ENCODE assay signal across 2 fruit fly cellular contexts in the genomic region with DNA sequence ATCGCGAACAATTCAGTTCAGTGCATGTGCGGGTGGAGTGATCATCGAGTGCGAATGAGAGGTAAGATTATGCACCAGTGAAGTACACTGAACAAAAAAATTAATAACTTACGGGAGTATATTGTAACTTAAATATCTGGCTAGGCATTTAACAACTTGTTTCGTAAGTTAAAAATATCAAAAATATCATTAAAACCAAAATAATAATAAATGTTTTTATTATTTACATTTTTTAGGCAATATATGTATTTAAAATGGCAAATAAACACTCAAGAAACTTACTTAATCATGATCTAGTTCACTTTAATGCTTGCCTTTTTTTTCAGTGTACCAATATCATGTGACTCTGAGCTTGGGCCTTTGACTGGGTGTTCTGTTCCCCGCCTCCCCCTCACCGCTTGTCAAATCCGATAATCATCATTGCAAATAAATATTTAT.
TF ChIP-seq lines count a peak whose summit lies in the region.

No protein-coding gene starts in this region.

TF ChIP-seq in whole organism, embryonic, 481 proteins besides CTCF, POLR2A, EP300 and RAD21 (continued from another document and continues in another):
- no peak for TF ChIP-seq Doc3 (GFP tag; IDR thresholded peaks at IDR 0.05; lab: Robert Waterston, UW; ENCODE audit: partially characterized antibody)
- TF ChIP-seq wek (GFP tag; optimal IDR thresholded peaks at IDR 0.05; lab: Kevin White, UChicago): no peak
- TF ChIP-seq CG1832 (GFP tag; optimal IDR thresholded peaks at IDR 0.05; lab: Kevin White, UChicago): no peak
- no peak for TF ChIP-seq H15 (GFP tag; IDR thresholded peaks at IDR 0.05; lab: Robert Waterston, UW)
- 0 out of 2 replicates have a peak, but pooled peaks have one; percentile 6 for TF ChIP-seq ssp (GFP tag; IDR thresholded peaks at IDR 0.05; lab: Robert Waterston, UW)
- no peak for TF ChIP-seq CG4707 (GFP tag; optimal IDR thresholded peaks at IDR 0.05; lab: Kevin White, UChicago)
- TF ChIP-seq CG10979 (tag; optimal IDR thresholded peaks at IDR 0.05; lab: Kevin White, UChicago): peak; percentile 71
- no peak for TF ChIP-seq dm (GFP tag; optimal IDR thresholded peaks at IDR 0.05; lab: Kevin White, UChicago)
- no peak for TF ChIP-seq kni (GFP tag; optimal IDR thresholded peaks at IDR 0.05; lab: Kevin White, UChicago)
- 0 out of 2 replicates have a peak, but pooled peaks have one; percentile 40 for TF ChIP-seq dati (GFP tag; IDR thresholded peaks at IDR 0.05; lab: Robert Waterston, UW)
- no peak for TF ChIP-seq vnd (GFP tag; IDR thresholded peaks at IDR 0.05; lab: Robert Waterston, UW; ENCODE audit: partially characterized antibody)
- peak; percentile 42 for TF ChIP-seq CG10267 (tag; optimal IDR thresholded peaks at IDR 0.05; lab: Kevin White, UChicago)
- TF ChIP-seq Dll (GFP tag; IDR thresholded peaks at IDR 0.05; lab: Robert Waterston, UW; ENCODE audit: partially characterized antibody): no peak
- TF ChIP-seq grau (tag; optimal IDR thresholded peaks at IDR 0.05; lab: Kevin White, UChicago): peak; percentile 8
- peak; percentile 11 for TF ChIP-seq Hmr (GFP tag; optimal IDR thresholded peaks at IDR 0.05; lab: Kevin White, UChicago)
- no peak for TF ChIP-seq CG34224 (GFP tag; IDR thresholded peaks at IDR 0.05; lab: Robert Waterston, UW; ENCODE audit: partially characterized antibody)
- TF ChIP-seq scrt (GFP tag; optimal IDR thresholded peaks at IDR 0.05; lab: Kevin White, UChicago): no peak
- TF ChIP-seq dysf (GFP tag; IDR thresholded peaks at IDR 0.05; lab: Robert Waterston, UW): peak; percentile 53; the same call in 1 of the 3 replicates
- no peak for TF ChIP-seq CG6854 (GFP tag; optimal IDR thresholded peaks at IDR 0.05; lab: Kevin White, UChicago)
- TF ChIP-seq CG43689 (GFP tag; IDR thresholded peaks at IDR 0.05; lab: Robert Waterston, UW): no peak
- TF ChIP-seq onecut (GFP tag; IDR thresholded peaks at IDR 0.05; lab: Robert Waterston, UW): no peak; the same call in 1 of the 2 replicates
- TF ChIP-seq ewg (GFP tag; optimal IDR thresholded peaks at IDR 0.05; lab: Kevin White, UChicago): peak; percentile 22
- TF ChIP-seq tio (GFP tag; optimal IDR thresholded peaks at IDR 0.05; lab: Kevin White, UChicago): peak; percentile 26
- no peak for TF ChIP-seq YL-1 (GFP tag; optimal IDR thresholded peaks at IDR 0.05; lab: Kevin White, UChicago)
- no peak for TF ChIP-seq bigmax (GFP tag; optimal IDR thresholded peaks at IDR 0.05; lab: Kevin White, UChicago)
- TF ChIP-seq Antp (GFP tag; optimal IDR thresholded peaks at IDR 0.05; lab: Kevin White, UChicago): no peak
- TF ChIP-seq sr (GFP tag; IDR thresholded peaks at IDR 0.05; lab: Robert Waterston, UW): no peak
- peak; percentile 57 for TF ChIP-seq Blimp-1 (GFP tag; optimal IDR thresholded peaks at IDR 0.05; lab: Kevin White, UChicago)
- no peak for TF ChIP-seq pros (GFP tag; optimal IDR thresholded peaks at IDR 0.05; lab: Kevin White, UChicago)
- TF ChIP-seq gfzf (GFP tag; optimal IDR thresholded peaks at IDR 0.05; lab: Kevin White, UChicago): no peak
- TF ChIP-seq Max (GFP tag; optimal IDR thresholded peaks at IDR 0.05; lab: Kevin White, UChicago): no peak
- no peak for TF ChIP-seq oc (tag; optimal IDR thresholded peaks at IDR 0.05; lab: Kevin White, UChicago)
- peak; percentile 40 for TF ChIP-seq nom (GFP tag; optimal IDR thresholded peaks at IDR 0.05; lab: Kevin White, UChicago)
- no peak for TF ChIP-seq dimm (GFP tag; IDR thresholded peaks at IDR 0.05; lab: Robert Waterston, UW)
- TF ChIP-seq CG10209 (GFP tag; optimal IDR thresholded peaks at IDR 0.05; lab: Kevin White, UChicago): peak; percentile 38
- TF ChIP-seq Ptx1 (GFP tag; IDR thresholded peaks at IDR 0.05; lab: Robert Waterston, UW): peak; percentile 46
- TF ChIP-seq Lim3 (GFP tag; IDR thresholded peaks at IDR 0.05; lab: Robert Waterston, UW): no peak
- no peak for TF ChIP-seq CG9876 (GFP tag; optimal IDR thresholded peaks at IDR 0.05; lab: Kevin White, UChicago)
- no peak for TF ChIP-seq CG2129 (GFP tag; IDR thresholded peaks at IDR 0.05; lab: Robert Waterston, UW; ENCODE audit: partially characterized antibody)
- no peak for TF ChIP-seq Dad (GFP tag; optimal IDR thresholded peaks at IDR 0.05; lab: Kevin White, UChicago)
- TF ChIP-seq Optix (GFP tag; IDR thresholded peaks at IDR 0.05; lab: Robert Waterston, UW): no peak
- TF ChIP-seq CG18476 (GFP tag; optimal IDR thresholded peaks at IDR 0.05; lab: Kevin White, UChicago): no peak
- no peak for TF ChIP-seq cad (GFP tag; optimal IDR thresholded peaks at IDR 0.05; lab: Kevin White, UChicago)
- TF ChIP-seq esg (GFP tag; conservative IDR thresholded peaks at IDR 0.05; lab: Robert Waterston, UW): peak; percentile 26; the same call in 1 of the 2 replicates
- peak; percentile 8 for TF ChIP-seq gcm (GFP tag; optimal IDR thresholded peaks at IDR 0.05; lab: Kevin White, UChicago)
- TF ChIP-seq CG15073 (GFP tag; optimal IDR thresholded peaks at IDR 0.05; lab: Kevin White, UChicago): no peak
- TF ChIP-seq Xrp1 (GFP tag; IDR thresholded peaks at IDR 0.05; lab: Robert Waterston, UW): peak; percentile 50; the same call in 1 of the 2 replicates
- TF ChIP-seq CG3407 (GFP tag; optimal IDR thresholded peaks at IDR 0.05; lab: Kevin White, UChicago): no peak
- TF ChIP-seq gce (GFP tag; IDR thresholded peaks at IDR 0.05; lab: Robert Waterston, UW): no peak
- no peak for TF ChIP-seq bab2 (GFP tag; optimal IDR thresholded peaks at IDR 0.05; lab: Kevin White, UChicago)
- no peak for TF ChIP-seq Dek (tag; optimal IDR thresholded peaks at IDR 0.05; lab: Kevin White, UChicago)
- TF ChIP-seq slp2 (GFP tag; optimal IDR thresholded peaks at IDR 0.05; lab: Kevin White, UChicago): no peak
- TF ChIP-seq C15 (GFP tag; IDR thresholded peaks at IDR 0.05; lab: Robert Waterston, UW): no peak
- no peak for TF ChIP-seq CG8290 (GFP tag; optimal IDR thresholded peaks at IDR 0.05; lab: Kevin White, UChicago)
- no peak for TF ChIP-seq CG8290 (tag; optimal IDR thresholded peaks at IDR 0.05; lab: Kevin White, UChicago)
- peak; percentile 24 for TF ChIP-seq CG31388 (GFP tag; optimal IDR thresholded peaks at IDR 0.05; lab: Kevin White, UChicago)
- no peak for TF ChIP-seq Mrtf (GFP tag; IDR thresholded peaks at IDR 0.05; lab: Robert Waterston, UW)
- TF ChIP-seq tin (GFP tag; optimal IDR thresholded peaks at IDR 0.05; lab: Kevin White, UChicago): no peak
- no peak for TF ChIP-seq CG12744 (GFP tag; optimal IDR thresholded peaks at IDR 0.05; lab: Kevin White, UChicago)
- no peak for TF ChIP-seq kah (GFP tag; optimal IDR thresholded peaks at IDR 0.05; lab: Kevin White, UChicago)
- peak; percentile 38 for TF ChIP-seq CG9437 (GFP tag; optimal IDR thresholded peaks at IDR 0.05; lab: Kevin White, UChicago)
- TF ChIP-seq Mes4 (GFP tag; optimal IDR thresholded peaks at IDR 0.05; lab: Kevin White, UChicago): no peak
- TF ChIP-seq Gsc (GFP tag; IDR thresholded peaks at IDR 0.05; lab: Robert Waterston, UW): no peak
- TF ChIP-seq PHDP (tag; optimal IDR thresholded peaks at IDR 0.05; lab: Kevin White, UChicago): peak; percentile 35

TF ChIP-seq in whole organism, prepupa, 60 proteins besides CTCF, POLR2A, EP300 and RAD21 (continued from another document):
- TF ChIP-seq CG11294 (GFP tag; IDR thresholded peaks at IDR 0.05; lab: Robert Waterston, UW): peak; percentile 34; the same call in 1 of the 2 replicates
- peak; percentile 24 for TF ChIP-seq topi (GFP tag; optimal IDR thresholded peaks at IDR 0.05; lab: Kevin White, UChicago)
- peak; percentile 47 for TF ChIP-seq CG6792 (GFP tag; optimal IDR thresholded peaks at IDR 0.05; lab: Kevin White, UChicago)
- TF ChIP-seq OdsH (GFP tag; optimal IDR thresholded peaks at IDR 0.05; lab: Kevin White, UChicago): peak; percentile 57
- TF ChIP-seq CG8319 (GFP tag; optimal IDR thresholded peaks at IDR 0.05; lab: Kevin White, UChicago): peak; percentile 47
- TF ChIP-seq Ets21C (GFP tag; optimal IDR thresholded peaks at IDR 0.05; lab: Kevin White, UChicago): peak; percentile 0
- peak; percentile 54 for TF ChIP-seq spab (GFP tag; optimal IDR thresholded peaks at IDR 0.05; lab: Kevin White, UChicago)
- peak; percentile 76 for TF ChIP-seq CG34406 (GFP tag; optimal IDR thresholded peaks at IDR 0.05; lab: Kevin White, UChicago)
- TF ChIP-seq acj6 (GFP tag; optimal IDR thresholded peaks at IDR 0.05; lab: Kevin White, UChicago): peak; percentile 67
- TF ChIP-seq CG4318 (GFP tag; optimal IDR thresholded peaks at IDR 0.05; lab: Kevin White, UChicago): peak; percentile 49
- peak; percentile 69 for TF ChIP-seq CG10631 (GFP tag; optimal IDR thresholded peaks at IDR 0.05; lab: Kevin White, UChicago)
